Fruit fly (Drosophila melanogaster) whole organism, prepupa: Measurements from ENCODE around the gene mtm.

Experiments
- CG3919 ChIP-seq: fragments of 200-800 bp; sonication (Bioruptor generic); optimal IDR thresholded peaks from 3 replicates; lab custom pipeline; 2016; ENCODE audit warnings: missing biosample characterization, missing genetic modification characterization
- CG8319 ChIP-seq: fragments of 200-800 bp; sonication (Bioruptor generic); optimal IDR thresholded peaks from 3 replicates; lab custom pipeline; 2016; ENCODE audit warnings: missing biosample characterization, missing genetic modification characterization
- Eip78C ChIP-seq: fragments of 200-800 bp; sonication (Bioruptor generic); peaks from one replicate; lab custom pipeline; 2016; ENCODE audit warnings: missing biosample characterization, missing genetic modification characterization
- Eip93F ChIP-seq: fragments of 200-800 bp; sonication (Bioruptor generic); optimal IDR thresholded peaks from 2 replicates; lab custom pipeline; 2016; ENCODE audit warnings: missing biosample characterization, mild to moderate bottlenecking, missing genetic modification characterization
- Gug ChIP-seq: fragments of 200-800 bp; sonication (Bioruptor generic); IDR thresholded peaks from 2 replicates; pipeline ENCODE4 v1.3.6; 2022; ENCODE audit warnings: missing biosample characterization, missing genetic modification characterization
- Sox15 ChIP-seq: fragments of 200-800 bp; sonication (Bioruptor generic); optimal IDR thresholded peaks from 3 replicates; lab custom pipeline; 2016; ENCODE audit warnings: missing biosample characterization, missing genetic modification characterization
- fkh ChIP-seq: fragments of 200-800 bp; sonication (Bioruptor generic); optimal IDR thresholded peaks from 3 replicates; lab custom pipeline; 2017; ENCODE audit warnings: missing biosample characterization, mild to moderate bottlenecking, missing genetic modification characterization, moderate library complexity

DNA sequence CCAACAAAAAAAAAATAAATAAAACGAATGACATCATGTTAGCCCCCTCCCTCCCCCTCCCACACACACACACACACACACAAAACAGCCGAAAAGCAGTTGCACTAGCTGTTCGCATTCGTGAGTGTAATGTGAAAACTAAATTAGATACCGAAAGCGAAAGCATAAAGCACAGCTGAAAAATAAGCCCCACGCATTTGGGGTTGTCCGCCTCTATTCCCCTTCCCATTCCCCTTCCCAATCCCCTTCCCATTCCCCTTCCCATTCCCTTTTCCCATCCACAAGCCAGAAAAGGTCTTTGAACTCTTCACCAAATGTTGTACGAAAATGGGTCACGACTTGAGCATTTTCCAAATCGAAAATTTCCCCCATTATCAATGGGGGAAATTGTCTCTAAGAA lies 38.5 kb upstream of the mtm start:
- no peak for TF ChIP-seq fkh (GFP tag; lab: Kevin White, UChicago)
- TF ChIP-seq Eip78C (GFP tag; lab: Kevin White, UChicago) = no peak
- TF ChIP-seq Gug (GFP tag; lab: Robert Waterston, UW) = no peak
- TF ChIP-seq CG8319 (GFP tag; lab: Kevin White, UChicago) = no peak
- TF ChIP-seq Eip93F (GFP tag; lab: Kevin White, UChicago) = no peak
- TF ChIP-seq CG3919 (GFP tag; lab: Kevin White, UChicago) = no peak
- no peak for TF ChIP-seq Sox15 (GFP tag; lab: Kevin White, UChicago)
